Worm (Caenorhabditis elegans): Measurements from ENCODE around the gene gst-12.

gst-12 gene

DNA sequence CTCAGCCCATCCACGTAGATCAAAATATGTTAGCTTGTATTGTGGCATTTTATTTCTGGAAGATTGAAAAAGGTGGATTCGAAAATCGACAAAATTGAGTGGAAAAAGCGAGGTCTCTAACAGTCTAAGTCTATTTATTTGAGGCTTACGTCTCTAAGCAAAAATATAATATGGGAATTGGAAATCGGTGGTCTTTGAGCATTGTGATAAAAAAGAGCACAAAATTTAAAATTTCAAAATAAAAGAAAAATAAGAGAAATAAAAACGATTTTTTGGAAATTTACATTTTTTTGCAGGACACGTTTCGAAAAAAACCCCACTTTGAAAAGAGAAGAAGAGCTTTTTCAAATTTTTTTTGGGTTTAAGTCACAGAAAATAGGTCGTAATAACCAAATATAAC, 4.8 kb downstream of the gst-12 start, which contains the start of gene gst-15:
Gene gst-15, minus strand, starts transcription at position 101 of the 400 bp plus-strand sequence.
- no peak for TF ChIP-seq sdz-38 (tag; optimal IDR thresholded peaks at IDR 0.05)
- no peak for TF ChIP-seq athp-1 (tag; optimal IDR thresholded peaks at IDR 0.05)
- TF ChIP-seq T07F8.4 (tag; optimal IDR thresholded peaks at IDR 0.05) = no peak
- TF ChIP-seq efl-1 (GFP tag; optimal IDR thresholded peaks at IDR 0.05) = no peak
- TF ChIP-seq B0261.1 (tag; optimal IDR thresholded peaks at IDR 0.05) = no peak
- no peak for TF ChIP-seq ceh-40 (GFP tag; IDR thresholded peaks at IDR 0.05)

DNA sequence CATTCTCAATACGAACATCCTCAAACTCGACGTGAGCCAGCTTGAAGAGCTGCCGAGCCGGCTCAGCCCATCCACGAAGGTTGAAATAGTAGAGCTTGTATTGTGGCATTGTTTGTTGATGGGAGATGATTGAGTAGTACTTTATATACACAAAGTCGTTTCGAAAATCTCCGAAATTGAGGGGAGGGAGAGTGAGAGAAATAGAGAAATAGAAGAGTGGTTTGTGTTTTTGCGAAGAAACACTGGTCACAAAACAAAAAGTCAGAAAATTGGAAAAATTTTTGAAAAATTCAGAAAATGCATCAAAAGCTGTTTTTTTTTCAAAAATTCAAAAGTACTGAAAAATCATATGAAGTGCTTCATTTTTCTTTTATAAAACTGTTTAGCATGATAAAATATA, 6.7 kb downstream of the gst-12 start, which contains the start of gene gst-24:
Gene gst-24, minus strand, starts transcription at position 181 of the 400 bp plus-strand sequence.
- no peak for TF ChIP-seq unc-130 (GFP tag; optimal IDR thresholded peaks at IDR 0.05)
- no peak for TF ChIP-seq rpc-1 (optimal IDR thresholded peaks at IDR 0.05)
- TF ChIP-seq rpc-1 (tag; optimal IDR thresholded peaks at IDR 0.05) = no peak
- TF ChIP-seq repo-1 (tag; optimal IDR thresholded peaks at IDR 0.05) = no peak

DNA sequence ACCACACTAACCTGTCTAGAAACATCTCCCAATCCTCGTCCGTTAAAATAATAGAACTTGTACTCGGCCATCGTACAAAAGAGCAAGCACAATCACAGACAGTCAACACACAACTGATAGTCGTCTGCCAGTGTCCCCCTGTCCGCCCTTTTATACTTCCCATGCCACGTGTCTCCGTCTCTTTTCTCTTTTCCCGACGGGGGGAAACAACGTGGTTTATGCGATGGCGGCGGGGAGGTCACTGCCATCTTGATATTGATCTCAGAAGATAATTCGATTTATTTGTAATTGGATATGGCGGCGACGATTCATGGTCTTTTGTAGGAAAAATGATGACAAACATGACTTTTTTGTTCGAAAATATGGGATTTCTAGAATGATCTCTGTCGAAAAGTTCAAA, 8.2 kb downstream of the gst-12 start, which contains the start of gene gst-20:
Gene gst-20, minus strand, starts transcription at position 170 of the 400 bp plus-strand sequence.
- TF ChIP-seq snpc-3.4 (tag; optimal IDR thresholded peaks at IDR 0.05) (no peak), snpc-1.3 (tag; optimal IDR thresholded peaks at IDR 0.05; ENCODE audit: insufficient read depth) (no peak), nfyb-1 (GFP tag; IDR thresholded peaks at IDR 0.05) (no peak; the same call in none of the 2 replicates), tbp1 (GFP tag; optimal IDR thresholded peaks at IDR 0.05) (peak; percentile 50), tbx-9 (tag; optimal IDR thresholded peaks at IDR 0.05; ENCODE audit: borderline replicate concordance) (no peak), nhr-179 (tag; optimal IDR thresholded peaks at IDR 0.05) (no peak), C17E4.6 (GFP tag; IDR thresholded peaks at IDR 0.05) (no peak), ceh-58 (GFP tag; IDR thresholded peaks at IDR 0.05) (no peak), ztf-18 (tag; optimal IDR thresholded peaks at IDR 0.05) (no peak), dox-1 (GFP tag; IDR thresholded peaks at IDR 0.05) (0 out of 2 replicates have a peak, but pooled peaks have one; percentile 34), ccch-3 (GFP tag; optimal IDR thresholded peaks at IDR 0.05) (no peak), attf-5 (GFP tag; optimal IDR thresholded peaks at IDR 0.05) (peak; percentile 8), cebp-1 (GFP tag; IDR thresholded peaks at IDR 0.05) (no peak), cebp-1 (tag; optimal IDR thresholded peaks at IDR 0.05) (peak; percentile 29), let-607 (tag; optimal IDR thresholded peaks at IDR 0.05) (peak in 1 of 2 experiments; percentile 15), K11D2.4 (GFP tag; IDR thresholded peaks at IDR 0.05) (no peak), chd-7 (tag; optimal IDR thresholded peaks at IDR 0.05) (no peak), ets-4 (GFP tag; optimal IDR thresholded peaks at IDR 0.05) (no peak), snpc-1.1 (tag; optimal IDR thresholded peaks at IDR 0.05; ENCODE audit: insufficient read depth) (no peak), sea-2 (GFP tag; IDR thresholded peaks at IDR 0.05) (no peak), dpff-1 (tag; optimal IDR thresholded peaks at IDR 0.05) (no peak), attf-6 (GFP tag; IDR thresholded peaks at IDR 0.05) (no peak), athp-1 (tag; optimal IDR thresholded peaks at IDR 0.05) (no peak), lag-1 (GFP tag; IDR thresholded peaks at IDR 0.05) (no peak), hlh-26 (GFP tag; conservative IDR thresholded peaks at IDR 0.05) (no peak), nhr-80 (tag; optimal IDR thresholded peaks at IDR 0.05) (peak; percentile 71), lin-40 (tag; optimal IDR thresholded peaks at IDR 0.05) (peak; percentile 20), zim-3 (tag; optimal IDR thresholded peaks at IDR 0.05) (no peak), hsf-1 (GFP tag; IDR thresholded peaks at IDR 0.05) (no peak)
